Worm (Caenorhabditis elegans): ENCODE results near the gene lgc-25.

- TF ChIP-seq Y95B8A.8 (GFP tag; IDR thresholded peaks at IDR 0.05), result no peak
- no peak for TF ChIP-seq atf-7 (tag; optimal IDR thresholded peaks at IDR 0.05)
- TF ChIP-seq ama-1 (optimal IDR thresholded peaks at IDR 0.05), result no peak
- TF ChIP-seq ama-1 (GFP tag; optimal IDR thresholded peaks at IDR 0.05), result no peak
- no peak for TF ChIP-seq sdz-38 (tag; optimal IDR thresholded peaks at IDR 0.05)
- TF ChIP-seq mcd-1 (GFP tag; IDR thresholded peaks at IDR 0.05), result no peak
- TF ChIP-seq F49E8.2 (tag; optimal IDR thresholded peaks at IDR 0.05; ENCODE audit: insufficient read depth), result no peak
- TF ChIP-seq bed-1 (GFP tag; IDR thresholded peaks at IDR 0.05), result no peak
These were observed 24.1 kb upstream of the lgc-25 start for ce11 chrX:14185631-14186030.
